Worm (Caenorhabditis elegans) whole organism, L1 larva: ENCODE results near the gene ebp-3.

Experiments used
- C16A3.4 ChIP-seq: fragments of 150-350 bp; optimal IDR thresholded peaks from 2 replicates; lab custom pipeline; 2014; ENCODE audit warnings: missing biosample characterization, missing genetic modification characterization
- C34B4.2 ChIP-seq: sonication (generic microtip); optimal IDR thresholded peaks from 2 replicates; lab custom pipeline; 2017; ENCODE audit warnings: mild to moderate bottlenecking, missing genetic modification characterization, missing compliant biosample characterization
- aha-1 ChIP-seq: fragments of 150-350 bp; optimal IDR thresholded peaks from 2 replicates; lab custom pipeline; 2014; ENCODE audit warnings: missing biosample characterization, missing genetic modification characterization
- alr-1 ChIP-seq: fragments of 200-800 bp; sonication (Bioruptor generic); optimal IDR thresholded peaks from 2 replicates; lab custom pipeline; 2018; ENCODE audit warnings: borderline replicate concordance, mild to moderate bottlenecking, missing genetic modification characterization, missing compliant biosample characterization
- aly-2 ChIP-seq: fragments of 150-350 bp; optimal IDR thresholded peaks from 2 replicates; lab custom pipeline; 2014; ENCODE audit warnings: missing biosample characterization, missing genetic modification characterization
- ama-1 ChIP-seq: fragments of 150-350 bp; optimal IDR thresholded peaks from 2 replicates; lab custom pipeline; 2014
- blmp-1 ChIP-seq: fragments of 150-350 bp; optimal IDR thresholded peaks from 2 replicates; lab custom pipeline; 2014; ENCODE audit warnings: missing biosample characterization, missing genetic modification characterization
- ceh-63 ChIP-seq: fragments of 200-800 bp; sonication (Bioruptor generic); optimal IDR thresholded peaks from 2 replicates; lab custom pipeline; 2018; ENCODE audit warnings: mild to moderate bottlenecking, missing genetic modification characterization, missing compliant biosample characterization
- ceh-8 ChIP-seq: fragments of 200-800 bp; sonication (Bioruptor generic); optimal IDR thresholded peaks from 2 replicates; lab custom pipeline; 2018; ENCODE audit warnings: mild to moderate bottlenecking, missing genetic modification characterization, moderate library complexity, missing compliant biosample characterization
- ceh-82 ChIP-seq, 3 experiments: fragments of 150-350 bp in 1 of 3; sonication (generic microtip) in 2 of 3; optimal IDR thresholded peaks; 2 replicates each; lab custom pipeline; 2014 to 2017; ENCODE audit warnings: missing biosample characterization in 3 of 3, missing genetic modification characterization in 3 of 3
- ceh-88 ChIP-seq: fragments of 200-800 bp; sonication (Bioruptor generic); IDR thresholded peaks from 2 replicates; pipeline ENCODE4 v1.3.6; 2022; ENCODE audit warnings: missing genetic modification characterization, missing compliant biosample characterization
- ces-1 ChIP-seq: fragments of 150-350 bp; optimal IDR thresholded peaks from 2 replicates; lab custom pipeline; 2014; ENCODE audit warnings: missing biosample characterization, missing genetic modification reagents, missing genetic modification characterization
- dpl-1 ChIP-seq, 3 experiments: fragments of 150-350 bp in 2 of 3; sonication (generic microtip) in 1 of 3; optimal IDR thresholded peaks; 2 replicates each; lab custom pipeline; 2014 to 2017; ENCODE audit warnings: missing biosample characterization in 3 of 3, missing genetic modification characterization in 3 of 3, missing genetic modification reagents in 3 of 3
- dsc-1 ChIP-seq: sonication (generic microtip); optimal IDR thresholded peaks from 2 replicates; lab custom pipeline; 2016; ENCODE audit warnings: mild to moderate bottlenecking, missing genetic modification characterization, missing compliant biosample characterization
- efl-1 ChIP-seq, 4 experiments: fragments of 150-350 bp; optimal IDR thresholded peaks in 3 of 4; peaks in 1 of 4; 1 replicate in 1 of 4; 2 replicates in 3 of 4; lab custom pipeline; 2014; ENCODE audit warnings: missing biosample characterization in 2 of 4, missing genetic modification characterization in 2 of 4, missing genetic modification reagents in 2 of 4
- elt-2 ChIP-seq: sonication (generic microtip); optimal IDR thresholded peaks from 2 replicates; lab custom pipeline; 2016; ENCODE audit warnings: missing genetic modification characterization, mild to moderate bottlenecking, inconsistent platforms, missing compliant biosample characterization, missing genetic modification reagents
- ets-5 ChIP-seq: fragments of 200-800 bp; sonication (Bioruptor generic); IDR thresholded peaks from 2 replicates; pipeline ENCODE4 v1.3.6; 2022; ENCODE audit warnings: missing genetic modification characterization, missing compliant biosample characterization
- fkh-4 ChIP-seq: sonication (generic microtip); optimal IDR thresholded peaks from 2 replicates; lab custom pipeline; 2016; ENCODE audit warnings: missing compliant biosample characterization, missing genetic modification characterization, borderline replicate concordance
- fkh-8 ChIP-seq: sonication (generic microtip); optimal IDR thresholded peaks from 2 replicates; lab custom pipeline; 2016; ENCODE audit warnings: mild to moderate bottlenecking, missing genetic modification characterization, missing compliant biosample characterization
- hlh-17 ChIP-seq: fragments of 200-800 bp; sonication (Bioruptor generic); optimal IDR thresholded peaks from 2 replicates; lab custom pipeline; 2018; ENCODE audit warnings: missing genetic modification characterization, mild to moderate bottlenecking, missing compliant biosample characterization, moderate library complexity, borderline replicate concordance
- hlh-4 ChIP-seq: sonication (generic microtip); optimal IDR thresholded peaks from 2 replicates; lab custom pipeline; 2016; ENCODE audit warnings: mild to moderate bottlenecking, missing genetic modification characterization, missing compliant biosample characterization
- irx-1 ChIP-seq: sonication (generic microtip); optimal IDR thresholded peaks from 2 replicates; lab custom pipeline; 2016; ENCODE audit warnings: missing genetic modification characterization, missing compliant biosample characterization
- isw-1 ChIP-seq: fragments of 200-800 bp; sonication (Bioruptor generic); IDR thresholded peaks from 2 replicates; pipeline ENCODE4 v1.3.6; 2022; ENCODE audit warnings: missing genetic modification characterization, missing compliant biosample characterization
- jun-1 ChIP-seq: fragments of 150-350 bp; optimal IDR thresholded peaks from 2 replicates; lab custom pipeline; 2014; ENCODE audit warnings: missing biosample characterization, missing genetic modification reagents, missing genetic modification characterization
- lin-35 ChIP-seq, 2 experiments: fragments of 150-350 bp; optimal IDR thresholded peaks; 2 replicates each; lab custom pipeline; 2014; ENCODE audit warnings: missing biosample characterization in 2 of 2, missing genetic modification characterization in 2 of 2, missing genetic modification reagents in 2 of 2
- lin-39 ChIP-seq: fragments of 150-350 bp; optimal IDR thresholded peaks from 2 replicates; lab custom pipeline; 2014; ENCODE audit warnings: missing biosample characterization, missing genetic modification reagents, missing genetic modification characterization
- lsy-2 ChIP-seq, 2 experiments: fragments of 150-350 bp; optimal IDR thresholded peaks; 2 replicates each; lab custom pipeline; 2014; ENCODE audit warnings: missing biosample characterization in 2 of 2, missing genetic modification characterization in 2 of 2
- mep-1 ChIP-seq: fragments of 150-350 bp; optimal IDR thresholded peaks from 2 replicates; lab custom pipeline; 2014; ENCODE audit warnings: missing biosample characterization, missing genetic modification characterization
- nhr-12 ChIP-seq: sonication (generic microtip); optimal IDR thresholded peaks from 2 replicates; lab custom pipeline; 2017; ENCODE audit warnings: missing biosample characterization, missing genetic modification characterization
- nhr-19 ChIP-seq: fragments of 200-800 bp; sonication (Bioruptor generic); conservative IDR thresholded peaks from 2 replicates; pipeline ENCODE4 v1.3.6; 2022; ENCODE audit warnings: missing genetic modification characterization, missing compliant biosample characterization
- nhr-237 ChIP-seq: fragments of 150-350 bp; optimal IDR thresholded peaks from 2 replicates; lab custom pipeline; 2014; ENCODE audit warnings: missing biosample characterization, missing genetic modification characterization
- nhr-47 ChIP-seq: sonication (generic microtip); optimal IDR thresholded peaks from 2 replicates; lab custom pipeline; 2016; ENCODE audit warnings: mild to moderate bottlenecking, missing genetic modification characterization, moderate library complexity, missing compliant biosample characterization
- nhr-90 ChIP-seq: sonication (generic microtip); optimal IDR thresholded peaks from 2 replicates; lab custom pipeline; 2016; ENCODE audit warnings: mild to moderate bottlenecking, missing genetic modification characterization, missing compliant biosample characterization; ENCODE audit not compliant: poor library complexity
- pag-3 ChIP-seq: sonication (generic microtip); optimal IDR thresholded peaks from 2 replicates; lab custom pipeline; 2017; ENCODE audit warnings: missing genetic modification characterization, mild to moderate bottlenecking, missing compliant biosample characterization, antibody characterized with exemption, borderline replicate concordance; ENCODE audit not compliant: insufficient read depth
- pax-3 ChIP-seq: fragments of 200-800 bp; sonication (Bioruptor generic); optimal IDR thresholded peaks from 2 replicates; lab custom pipeline; 2018; ENCODE audit warnings: mild to moderate bottlenecking, missing genetic modification characterization, moderate library complexity, missing compliant biosample characterization
- pqm-1 ChIP-seq: sonication (generic microtip); optimal IDR thresholded peaks from 3 replicates; lab custom pipeline; 2017; ENCODE audit warnings: missing biosample characterization, missing genetic modification characterization
- unc-62 ChIP-seq: fragments of 150-350 bp; optimal IDR thresholded peaks from 2 replicates; lab custom pipeline; 2014; ENCODE audit warnings: missing biosample characterization, missing genetic modification reagents, missing genetic modification characterization
- unc-98 ChIP-seq: fragments of 200-800 bp; sonication (Bioruptor generic); IDR thresholded peaks from 2 replicates; pipeline ENCODE4 v1.3.6; 2022; ENCODE audit warnings: missing genetic modification characterization, missing compliant biosample characterization
- vab-15 ChIP-seq: sonication (generic microtip); optimal IDR thresholded peaks from 2 replicates; lab custom pipeline; 2017; ENCODE audit warnings: missing genotype, mild to moderate bottlenecking, missing genetic modification characterization, missing compliant biosample characterization
- zag-1 ChIP-seq: fragments of 150-350 bp; optimal IDR thresholded peaks from 2 replicates; lab custom pipeline; 2014; ENCODE audit warnings: missing biosample characterization, missing genetic modification characterization

Gene ebp-3

ce11 chrV:18021464-18021863 lies 34.3 kb upstream of the ebp-3 start:
- TF ChIP-seq ceh-82 (tag; optimal IDR thresholded peaks at IDR 0.05; lab: Kevin White, UChicago) (peak in 1 of 3 experiments; percentile 7), ceh-63 (GFP tag; lab: Kevin White, UChicago) (no peak), lsy-2 (tag; optimal IDR thresholded peaks at IDR 0.05; lab: Kevin White, UChicago) (peak in 1 of 2 experiments; percentile 28), lin-35 (GFP tag; optimal IDR thresholded peaks at IDR 0.05; lab: Kevin White, UChicago) (peak; percentile 14 to 44), ces-1 (GFP tag; lab: Kevin White, UChicago) (no peak), hlh-17 (GFP tag; lab: Kevin White, UChicago) (no peak), dpl-1 (GFP tag; optimal IDR thresholded peaks at IDR 0.05; lab: Kevin White, UChicago) (peak in 1 of 3 experiments; percentile 50), vab-15 (no peak), efl-1 (optimal IDR thresholded peaks at IDR 0.05; lab: Kevin White, UChicago) (peak in 1 of 2 experiments; percentile 24), efl-1 (GFP tag; optimal IDR thresholded peaks at IDR 0.05 in 1 of 2; lab: Kevin White, UChicago) (peak; percentile 31 to 91), blmp-1 (tag; lab: Kevin White, UChicago) (peak; percentile 89), unc-62 (GFP tag; lab: Kevin White, UChicago) (no peak), mep-1 (tag; lab: Kevin White, UChicago) (peak; percentile 25), nhr-237 (no peak), isw-1 (GFP tag; lab: Robert Waterston, UW) (no peak), pqm-1 (tag; lab: Kevin White, UChicago) (no peak), C34B4.2 (tag; lab: Kevin White, UChicago) (no peak)

- TF ChIP-seq dsc-1 (tag; lab: Kevin White, UChicago) = peak; percentile 48
- no peak for TF ChIP-seq zag-1
These were observed 33.6 kb upstream of the ebp-3 start, which contains the start of gene prp-6 for ce11 chrV:18022179-18022578. Gene prp-6 (plus strand): TSS chrV:18022479.

ce11 chrV:18043271-18043670 lies 12.5 kb upstream of the ebp-3 start, which contains the start of gene ebp-1:
Gene ebp-1 (plus strand): TSS chrV:18043571.
- no peak for TF ChIP-seq C16A3.4 (tag; lab: Kevin White, UChicago)
- no peak for TF ChIP-seq ceh-88

ce11 chrV:18066257-18066783 lies 10.6 kb downstream of the ebp-3 start, which contains the start of gene Y59A8B.8:
Gene Y59A8B.8 (minus strand): TSS chrV:18066307.
- no peak for TF ChIP-seq nhr-12 (tag; lab: Kevin White, UChicago)
- TF ChIP-seq efl-1 (optimal IDR thresholded peaks at IDR 0.05; lab: Kevin White, UChicago) = no peak
- TF ChIP-seq efl-1 (GFP tag; optimal IDR thresholded peaks at IDR 0.05 in 1 of 2; lab: Kevin White, UChicago) = peak in 1 of 2 experiments; percentile 60
- no peak for TF ChIP-seq ceh-8
- TF ChIP-seq fkh-8 = peak; percentile 57
- TF ChIP-seq lin-39 = no peak
- TF ChIP-seq ama-1 = no peak
- no peak for TF ChIP-seq irx-1 (tag; lab: Kevin White, UChicago)
- no peak for TF ChIP-seq pax-3
- no peak for TF ChIP-seq aly-2 (tag; lab: Kevin White, UChicago)
- TF ChIP-seq unc-98 (GFP tag; lab: Robert Waterston, UW) = no peak
- TF ChIP-seq dsc-1 (tag; lab: Kevin White, UChicago) = no peak
- TF ChIP-seq hlh-4 (tag; lab: Kevin White, UChicago) = no peak
- no peak for TF ChIP-seq elt-2
- no peak for TF ChIP-seq C16A3.4 (tag; lab: Kevin White, UChicago)
- no peak for TF ChIP-seq nhr-90
- no peak for TF ChIP-seq alr-1 (tag; lab: Kevin White, UChicago)
- TF ChIP-seq aha-1 (tag; lab: Kevin White, UChicago) = no peak
- no peak for TF ChIP-seq zag-1
- TF ChIP-seq nhr-47 (tag; lab: Kevin White, UChicago) = peak; percentile 36
- no peak for TF ChIP-seq nhr-19 (GFP tag; lab: Robert Waterston, UW)
- no peak for TF ChIP-seq jun-1 (tag; lab: Kevin White, UChicago)
- no peak for TF ChIP-seq unc-62 (GFP tag; lab: Kevin White, UChicago)
- no peak for TF ChIP-seq ets-5 (GFP tag; lab: Robert Waterston, UW)
- TF ChIP-seq pag-3 (tag; lab: Kevin White, UChicago) = no peak
- no peak for TF ChIP-seq fkh-4 (tag; lab: Kevin White, UChicago)
- no peak for TF ChIP-seq hlh-17 (GFP tag; lab: Kevin White, UChicago)
- no peak for TF ChIP-seq ces-1 (GFP tag; lab: Kevin White, UChicago)
- TF ChIP-seq, all 84 proteins: peak for 3
